Fruit fly (Drosophila melanogaster) whole organism, embryonic: ENCODE results near the gene Kdm3.

Experiments used
- Abd-B ChIP-seq: fragments of 200-800 bp; sonication (Bioruptor generic); optimal IDR thresholded peaks from 2 replicates; lab custom pipeline; 2018; ENCODE audit warnings: missing biosample characterization, mild to moderate bottlenecking, missing genetic modification characterization, moderate library complexity
- CG11723 ChIP-seq: fragments of 200-800 bp; sonication (Bioruptor generic); optimal IDR thresholded peaks from 2 replicates; lab custom pipeline; 2017; ENCODE audit warnings: missing biosample characterization, mild to moderate bottlenecking, missing genetic modification characterization
- CG12659 ChIP-seq: fragments of 200-800 bp; sonication (Bioruptor generic); optimal IDR thresholded peaks from 3 replicates; lab custom pipeline; 2017; ENCODE audit warnings: mild to moderate bottlenecking, missing biosample characterization, missing genetic modification reagents, missing genetic modification characterization
- CG12769 ChIP-seq: fragments of 200-800 bp; sonication (Bioruptor generic); optimal IDR thresholded peaks from 2 replicates; lab custom pipeline; 2019; ENCODE audit warnings: missing biosample characterization, mild to moderate bottlenecking, missing genetic modification characterization, moderate library complexity
- CG13775 ChIP-seq: fragments of 200-800 bp; sonication (Bioruptor generic); optimal IDR thresholded peaks from 3 replicates; lab custom pipeline; 2017; ENCODE audit warnings: missing biosample characterization, mild to moderate bottlenecking, missing genetic modification characterization
- CG15269 ChIP-seq: fragments of 200-800 bp; sonication (Bioruptor generic); optimal IDR thresholded peaks from 2 replicates; lab custom pipeline; 2018; ENCODE audit warnings: missing biosample characterization, mild to moderate bottlenecking, missing genetic modification characterization, moderate library complexity
- CG16815 ChIP-seq: fragments of 200-800 bp; sonication (Bioruptor generic); optimal IDR thresholded peaks from 3 replicates; lab custom pipeline; 2017; ENCODE audit warnings: missing biosample characterization, mild to moderate bottlenecking, missing genetic modification characterization
- CG17568 ChIP-seq: fragments of 200-800 bp; sonication (Bioruptor generic); optimal IDR thresholded peaks from 2 replicates; lab custom pipeline; 2018; ENCODE audit warnings: missing biosample characterization, mild to moderate bottlenecking, missing genetic modification characterization, moderate library complexity
- CG18764 ChIP-seq: fragments of 200-800 bp; sonication (Bioruptor generic); optimal IDR thresholded peaks from 3 replicates; lab custom pipeline; 2016; ENCODE audit warnings: missing biosample characterization, missing genetic modification characterization
- CG2120 ChIP-seq: fragments of 200-800 bp; sonication (Bioruptor generic); optimal IDR thresholded peaks from 3 replicates; lab custom pipeline; 2016; ENCODE audit warnings: missing biosample characterization, missing genetic modification characterization
- CG31224 ChIP-seq: fragments of 200-800 bp; sonication (Bioruptor generic); IDR thresholded peaks from 2 replicates; pipeline ENCODE4 v1.3.6; 2022; ENCODE audit warnings: missing biosample characterization, missing genetic modification characterization
- CG31365 ChIP-seq: fragments of 200-800 bp; sonication (Bioruptor generic); optimal IDR thresholded peaks from 2 replicates; lab custom pipeline; 2018; ENCODE audit warnings: missing biosample characterization, mild to moderate bottlenecking, missing genetic modification characterization
- CG3163 ChIP-seq: fragments of 200-800 bp; sonication (Bioruptor generic); optimal IDR thresholded peaks from 3 replicates; lab custom pipeline; 2016; ENCODE audit warnings: missing biosample characterization, missing genetic modification characterization
- CG4282 ChIP-seq: fragments of 200-800 bp; sonication (Bioruptor generic); optimal IDR thresholded peaks from 2 replicates; lab custom pipeline; 2016; ENCODE audit warnings: missing biosample characterization, missing genetic modification characterization
- CG5245 ChIP-seq: fragments of 200-800 bp; sonication (Bioruptor generic); optimal IDR thresholded peaks from 3 replicates; lab custom pipeline; 2016; ENCODE audit warnings: missing biosample characterization, missing genetic modification characterization
- CG6654 ChIP-seq: fragments of 200-800 bp; sonication (Bioruptor generic); optimal IDR thresholded peaks from 2 replicates; lab custom pipeline; 2017; ENCODE audit warnings: missing biosample characterization, mild to moderate bottlenecking, missing genetic modification characterization
- CG6689 ChIP-seq: fragments of 200-800 bp; sonication (Bioruptor generic); IDR thresholded peaks from 2 replicates; pipeline ENCODE4 v1.3.6; 2022; ENCODE audit warnings: missing biosample characterization, missing genetic modification characterization
- CG8290 ChIP-seq, 3 experiments: fragments of 200-800 bp; sonication (Bioruptor generic); optimal IDR thresholded peaks; 2 replicates each; lab custom pipeline; 2016 to 2019; ENCODE audit warnings: missing biosample characterization in 3 of 3, missing genetic modification characterization in 3 of 3, mild to moderate bottlenecking in 2 of 3, moderate library complexity in 1 of 3
- CG9932 ChIP-seq: fragments of 200-800 bp; sonication (Bioruptor generic); IDR thresholded peaks from 2 replicates; pipeline ENCODE4 v1.3.6; 2022; ENCODE audit warnings: missing biosample characterization, missing genetic modification characterization
- Doc2 ChIP-seq: fragments of 200-800 bp; sonication (Bioruptor generic); IDR thresholded peaks from 2 replicates; pipeline ENCODE4 v1.3.6; 2022; ENCODE audit warnings: missing biosample characterization, missing genetic modification characterization
- E2f1 ChIP-seq: fragments of 200-800 bp; sonication (Bioruptor generic); IDR thresholded peaks from 2 replicates; pipeline ENCODE4 v1.3.6; 2022; ENCODE audit warnings: missing biosample characterization, missing genetic modification characterization
- Ets65A ChIP-seq: fragments of 200-800 bp; sonication (Bioruptor generic); peaks from one replicate; lab custom pipeline; 2016; ENCODE audit warnings: missing biosample characterization, missing genetic modification characterization
- Hey ChIP-seq: fragments of 200-800 bp; sonication (Bioruptor generic); optimal IDR thresholded peaks from 3 replicates; lab custom pipeline; 2018; ENCODE audit warnings: missing biosample characterization, mild to moderate bottlenecking, missing genetic modification characterization
- HmgZ ChIP-seq: fragments of 200-800 bp; sonication (Bioruptor generic); optimal IDR thresholded peaks from 2 replicates; lab custom pipeline; 2018; ENCODE audit warnings: missing biosample characterization, mild to moderate bottlenecking, missing genetic modification characterization
- Jarid2 ChIP-seq: fragments of 200-800 bp; sonication (Bioruptor generic); optimal IDR thresholded peaks from 3 replicates; lab custom pipeline; 2017; ENCODE audit warnings: mild to moderate bottlenecking, missing biosample characterization, missing genetic modification reagents, missing genetic modification characterization
- Kr ChIP-seq: fragments of 200-800 bp; sonication (Bioruptor generic); optimal IDR thresholded peaks from 2 replicates; lab custom pipeline; 2017; ENCODE audit warnings: missing biosample characterization, mild to moderate bottlenecking, missing genetic modification characterization
- Mad ChIP-seq: fragments of 200-800 bp; sonication (Bioruptor generic); optimal IDR thresholded peaks from 2 replicates; lab custom pipeline; 2016; ENCODE audit warnings: missing biosample characterization, missing genetic modification characterization
- Opbp ChIP-seq: fragments of 200-800 bp; sonication (Bioruptor generic); IDR thresholded peaks from 3 replicates; pipeline ENCODE4 v1.3.6; 2022; ENCODE audit warnings: missing biosample characterization, missing genetic modification characterization; ENCODE audit not compliant: partially characterized antibody
- Ptx1 ChIP-seq: fragments of 200-800 bp; sonication (Bioruptor generic); IDR thresholded peaks from 2 replicates; pipeline ENCODE4 v1.3.6; 2022; ENCODE audit warnings: missing biosample characterization, missing genetic modification characterization
- TFAM ChIP-seq: fragments of 200-800 bp; sonication (Bioruptor generic); optimal IDR thresholded peaks from 2 replicates; lab custom pipeline; 2017; ENCODE audit warnings: missing biosample characterization, missing genetic modification characterization, inconsistent platforms
- croc ChIP-seq: fragments of 200-800 bp; sonication (Bioruptor generic); conservative IDR thresholded peaks from 3 replicates; pipeline ENCODE4 v1.3.6; 2022; ENCODE audit warnings: missing biosample characterization, missing genetic modification characterization
- cwo ChIP-seq: fragments of 200-800 bp; sonication (Bioruptor generic); optimal IDR thresholded peaks from 3 replicates; lab custom pipeline; 2017; ENCODE audit warnings: missing biosample characterization, missing genetic modification characterization, mild to moderate bottlenecking, moderate library complexity, missing genetic modification reagents
- kah ChIP-seq: fragments of 200-800 bp; sonication (Bioruptor generic); optimal IDR thresholded peaks from 2 replicates; lab custom pipeline; 2018; ENCODE audit warnings: missing biosample characterization, mild to moderate bottlenecking, missing genetic modification characterization
- nau ChIP-seq: fragments of 200-800 bp; sonication (Bioruptor generic); optimal IDR thresholded peaks from 3 replicates; lab custom pipeline; 2017; ENCODE audit warnings: missing biosample characterization, mild to moderate bottlenecking, missing genetic modification characterization, missing genetic modification reagents
- nmo ChIP-seq: fragments of 200-800 bp; sonication (Bioruptor generic); optimal IDR thresholded peaks from 2 replicates; lab custom pipeline; 2018; ENCODE audit warnings: missing biosample characterization, mild to moderate bottlenecking, missing genetic modification characterization, moderate library complexity
- oc ChIP-seq: fragments of 200-800 bp; sonication (Bioruptor generic); optimal IDR thresholded peaks from 2 replicates; lab custom pipeline; 2018; ENCODE audit warnings: missing biosample characterization, mild to moderate bottlenecking, missing genetic modification characterization, moderate library complexity
- odd ChIP-seq: fragments of 200-800 bp; sonication (Bioruptor generic); optimal IDR thresholded peaks from 2 replicates; lab custom pipeline; 2017; ENCODE audit warnings: missing biosample characterization, mild to moderate bottlenecking, missing genetic modification characterization
- otp ChIP-seq: fragments of 200-800 bp; sonication (Bioruptor generic); IDR thresholded peaks from 3 replicates; pipeline ENCODE4, ENCODE4 v1.3.6; 2022; ENCODE audit warnings: missing biosample characterization, missing genetic modification characterization
- p53 ChIP-seq: fragments of 200-800 bp; sonication (Bioruptor generic); optimal IDR thresholded peaks from 2 replicates; lab custom pipeline; 2016; ENCODE audit warnings: missing biosample characterization, missing genetic modification characterization
- peb ChIP-seq: fragments of 200-800 bp; sonication (Bioruptor generic); IDR thresholded peaks from 2 replicates; pipeline ENCODE4 v1.3.6; 2022; ENCODE audit warnings: missing biosample characterization, missing genetic modification characterization
- pfk ChIP-seq: fragments of 200-800 bp; sonication (Bioruptor generic); optimal IDR thresholded peaks from 2 replicates; lab custom pipeline; 2018; ENCODE audit warnings: missing biosample characterization, mild to moderate bottlenecking, missing genetic modification characterization, moderate library complexity
- ranshi ChIP-seq: fragments of 200-800 bp; sonication (Bioruptor generic); IDR thresholded peaks from 2 replicates; pipeline ENCODE4 v1.3.6; 2022; ENCODE audit warnings: missing biosample characterization, missing genetic modification characterization
- rib ChIP-seq: fragments of 200-800 bp; sonication (Bioruptor generic); IDR thresholded peaks from 2 replicates; pipeline ENCODE4 v1.3.6; 2022; ENCODE audit warnings: missing biosample characterization, missing genetic modification characterization
- row ChIP-seq: fragments of 200-800 bp; sonication (Bioruptor generic); IDR thresholded peaks from 3 replicates; pipeline ENCODE4 v1.3.6; 2022; ENCODE audit warnings: missing biosample characterization, missing genetic modification characterization
- sc ChIP-seq, 3 experiments: fragments of >200 bp in 2 of 3; fragments of 200-800 bp in 1 of 3; sonication (Bioruptor generic) in 1 of 3; optimal IDR thresholded peaks; 2 replicates in 2 of 3; 3 replicates in 1 of 3; lab custom pipeline; 2017; ENCODE audit warnings: mild to moderate bottlenecking in 1 of 3, missing biosample characterization in 1 of 3, missing genetic modification characterization in 1 of 3, missing genetic modification reagents in 1 of 3
- stc ChIP-seq: fragments of 200-800 bp; sonication (Bioruptor generic); IDR thresholded peaks from 2 replicates; pipeline ENCODE4 v1.3.6; 2022; ENCODE audit warnings: missing biosample characterization, missing genetic modification characterization
- toy ChIP-seq: fragments of 200-800 bp; sonication (Bioruptor generic); IDR thresholded peaks from 2 replicates; pipeline ENCODE4 v1.3.6; 2022; ENCODE audit warnings: missing biosample characterization, missing genetic modification characterization

The Kdm3 gene

DNA sequence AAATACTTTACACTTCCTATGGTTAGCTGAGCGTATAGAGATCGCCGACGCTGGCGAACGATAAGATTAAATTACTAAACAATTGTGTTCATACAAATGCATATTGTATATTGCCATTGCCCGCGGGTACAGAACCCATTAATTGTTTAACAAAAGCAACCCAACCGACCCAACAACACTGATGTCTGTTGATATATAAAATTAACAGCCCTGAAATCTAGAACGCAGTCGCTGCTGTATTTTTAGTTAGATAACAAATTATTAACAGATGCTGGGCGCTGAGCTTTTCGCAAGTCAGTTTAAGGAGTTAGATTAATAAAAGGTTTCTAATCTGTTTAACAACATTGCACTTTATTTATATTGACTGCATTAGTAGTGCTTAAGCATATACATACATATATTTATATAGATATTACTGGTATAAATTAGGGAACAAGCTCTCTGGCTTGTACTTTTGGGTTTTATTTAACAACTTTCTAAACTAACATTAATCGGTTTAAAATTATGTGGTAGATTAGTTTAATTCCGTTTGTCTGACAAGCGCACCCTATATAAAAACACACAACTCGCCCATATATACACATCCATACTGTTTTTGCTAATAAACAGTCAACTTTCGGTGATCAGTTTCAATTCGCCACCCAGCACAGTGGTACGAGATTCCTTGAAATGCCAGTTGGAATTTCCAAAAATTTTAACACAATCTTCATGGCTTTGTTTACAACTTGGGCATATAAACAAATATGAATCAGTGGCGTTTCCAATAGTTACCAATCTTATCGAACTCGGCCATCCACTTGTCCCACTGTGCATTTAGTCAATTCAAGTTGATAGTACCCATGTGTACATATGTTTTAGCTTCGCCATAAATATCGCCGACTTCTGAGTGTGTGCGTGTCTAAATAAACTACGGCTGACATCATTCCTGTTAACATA lies 12.4 kb downstream of the Kdm3 start (continued):
- TF ChIP-seq Opbp (no peak), CG5245 (GFP tag; lab: Kevin White, UChicago) (peak; percentile 82), CG13775 (peak; percentile 54), CG18764 (GFP tag; lab: Kevin White, UChicago) (peak; percentile 85), E2f1 (GFP tag; lab: Robert Waterston, UW) (peak; percentile 92), Jarid2 (GFP tag; lab: Kevin White, UChicago) (no peak), CG16815 (peak; percentile 52), CG12769 (tag; lab: Kevin White, UChicago) (peak; percentile 94), croc (GFP tag; lab: Robert Waterston, UW) (no peak; the same call in 2 of the 3 replicates), CG3163 (GFP tag; lab: Kevin White, UChicago) (peak; percentile 50), TFAM (peak; percentile 37), rib (GFP tag; lab: Robert Waterston, UW) (peak; percentile 96), CG11723 (no peak), nmo (GFP tag; lab: Kevin White, UChicago) (peak; percentile 77), stc (peak; percentile 90), CG4282 (GFP tag; lab: Kevin White, UChicago) (peak; percentile 88), Mad (peak; percentile 74), nau (GFP tag; lab: Kevin White, UChicago) (no peak), ranshi (GFP tag; lab: Robert Waterston, UW) (peak; percentile 94), odd (peak; percentile 73), Kr (GFP tag; lab: Kevin White, UChicago) (no peak), Ets65A (GFP tag; lab: Kevin White, UChicago) (peak; percentile 98), peb (GFP tag; lab: Robert Waterston, UW) (peak; percentile 65; the same call in 1 of the 2 replicates), CG31224 (GFP tag; lab: Robert Waterston, UW) (peak; percentile 90), toy (peak; percentile 84), CG6689 (GFP tag; lab: Robert Waterston, UW) (peak; percentile 88), CG9932 (peak; percentile 91), CG12659 (GFP tag; lab: Kevin White, UChicago) (peak; percentile 79), sc (optimal IDR thresholded peaks at IDR 0.05; lab: Kevin White, UChicago) (no peak), sc (GFP tag; optimal IDR thresholded peaks at IDR 0.05; lab: Kevin White, UChicago) (peak; percentile 17), otp (GFP tag; lab: Robert Waterston, UW) (peak; percentile 85), kah (GFP tag; lab: Kevin White, UChicago) (peak; percentile 58), Hey (tag; lab: Kevin White, UChicago) (peak; percentile 66), row (GFP tag; lab: Robert Waterston, UW) (peak; percentile 84), CG15269 (tag; lab: Kevin White, UChicago) (peak; percentile 87), Abd-B (GFP tag; lab: Kevin White, UChicago) (peak; percentile 83), CG6654 (peak; percentile 74), cwo (peak; percentile 93), CG2120 (GFP tag; lab: Kevin White, UChicago) (peak; percentile 91), HmgZ (tag; lab: Kevin White, UChicago) (peak; percentile 90), pfk (GFP tag; lab: Kevin White, UChicago) (peak; percentile 21), CG17568 (GFP tag; lab: Kevin White, UChicago) (peak; percentile 30), Doc2 (peak; percentile 83), CG8290 (GFP tag; optimal IDR thresholded peaks at IDR 0.05; lab: Kevin White, UChicago) (no peak), CG8290 (tag; optimal IDR thresholded peaks at IDR 0.05; lab: Kevin White, UChicago) (peak in 1 of 2 experiments; percentile 94), CG31365 (tag; lab: Kevin White, UChicago) (peak; percentile 78), oc (tag; lab: Kevin White, UChicago) (no peak), Ptx1 (GFP tag; lab: Robert Waterston, UW) (peak; percentile 91), p53 (peak; percentile 86)
